Fruit fly (Drosophila melanogaster) S2 (cell line): ENCODE results near the gene Jon74E.

ENCODE experiments used
- CG8478 ChIP-seq: fragments of >200 bp; optimal IDR thresholded peaks from 2 replicates; lab custom pipeline; 2018
- CTCF ChIP-seq, 2 experiments: fragments of >200 bp; optimal IDR thresholded peaks; 2 replicates each; lab custom pipeline; 2018

DNA sequence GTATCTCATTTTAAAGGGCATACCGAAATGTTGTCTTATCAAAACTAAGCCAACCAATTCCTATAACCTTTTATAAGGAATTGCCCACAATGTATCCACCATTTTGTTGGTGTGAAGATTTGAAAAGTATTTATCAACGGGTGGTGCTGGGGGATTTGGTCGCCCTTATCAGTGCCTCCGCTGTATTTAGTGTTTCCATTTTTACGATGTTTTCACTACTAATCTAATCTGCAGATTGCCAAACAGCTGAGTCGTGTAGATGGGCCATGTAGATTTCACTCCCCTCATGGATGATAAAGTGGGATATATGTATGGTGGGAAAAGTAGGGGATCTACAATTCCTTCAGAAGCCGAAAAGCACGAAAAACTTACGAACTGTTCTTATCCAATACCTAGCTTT, 17.5 kb downstream of the Jon74E start:
- no peak for TF ChIP-seq CG8478 (lab: Kevin White, UChicago)
- TF ChIP-seq CTCF (optimal IDR thresholded peaks at IDR 0.05; lab: Kevin White, UChicago): no peak
